Fruit fly (Drosophila melanogaster) whole organism: ENCODE results near the gene Gr64a.

Experiments
- CG8478 ChIP-seq: fragments of >200 bp; optimal IDR thresholded peaks from 2 replicates; lab custom pipeline; 2018; ENCODE audit warnings: inconsistent platforms
- EcR ChIP-seq, 2 experiments: fragments of >200 bp; optimal IDR thresholded peaks; 2 replicates each; lab custom pipeline; 2017; ENCODE audit warnings: missing biosample characterization in 2 of 2, missing genetic modification characterization in 2 of 2, missing genetic modification reagents in 2 of 2
- pan ChIP-seq: fragments of >200 bp; optimal IDR thresholded peaks from 2 replicates; lab custom pipeline; 2017
- psq ChIP-seq: fragments of >200 bp; optimal IDR thresholded peaks from 2 replicates; lab custom pipeline; 2017

dm6 chr3L:4001500-4001899 lies 25.1 kb upstream of the Gr64a start:
- TF ChIP-seq CG8478 (lab: Kevin White, UChicago) (no peak), psq (lab: Kevin White, UChicago) (no peak), EcR (GFP tag; optimal IDR thresholded peaks at IDR 0.05; lab: Kevin White, UChicago) (no peak), pan (lab: Kevin White, UChicago) (no peak)
